Fruit fly (Drosophila melanogaster): ENCODE measurements around the gene CG16986.

Gene CG16986

dm6 chr3L:2636023-2636968 lies 36.2 kb downstream of the CG16986 start (continued):
- TF ChIP-seq Ravus (GFP tag; IDR thresholded peaks at IDR 0.05) (no peak), Fer1 (GFP tag; optimal IDR thresholded peaks at IDR 0.05) (no peak), Atf-2 (GFP tag; optimal IDR thresholded peaks at IDR 0.05) (no peak), Sox100B (GFP tag; optimal IDR thresholded peaks at IDR 0.05) (no peak), Myb (GFP tag; optimal IDR thresholded peaks at IDR 0.05) (no peak), CG11456 (GFP tag; IDR thresholded peaks at IDR 0.05) (no peak), CG8388 (GFP tag; optimal IDR thresholded peaks at IDR 0.05) (no peak), CG6791 (GFP tag; IDR thresholded peaks at IDR 0.05; ENCODE audit: partially characterized antibody) (no peak), CG5953 (GFP tag; IDR thresholded peaks at IDR 0.05) (no peak), D19B (GFP tag; optimal IDR thresholded peaks at IDR 0.05) (no peak), kni (GFP tag; optimal IDR thresholded peaks at IDR 0.05) (no peak), CG11247 (GFP tag; IDR thresholded peaks at IDR 0.05) (no peak), Dll (GFP tag; IDR thresholded peaks at IDR 0.05; ENCODE audit: partially characterized antibody) (no peak), Hr51 (GFP tag; optimal IDR thresholded peaks at IDR 0.05) (no peak), bcd (GFP tag; optimal IDR thresholded peaks at IDR 0.05) (no peak), CG3838 (GFP tag; optimal IDR thresholded peaks at IDR 0.05) (no peak), Tbp (GFP tag; optimal IDR thresholded peaks at IDR 0.05) (no peak), cato (GFP tag; optimal IDR thresholded peaks at IDR 0.05; ENCODE audit: borderline replicate concordance) (no peak), CG4730 (GFP tag; IDR thresholded peaks at IDR 0.05) (no peak), CG14860 (GFP tag; IDR thresholded peaks at IDR 0.05; ENCODE audit: partially characterized antibody) (no peak), hkb (optimal IDR thresholded peaks at IDR 0.05) (no peak), hkb (GFP tag; IDR thresholded peaks at IDR 0.05) (peak; percentile 44; the same call in 1 of the 2 replicates), Optix (GFP tag; IDR thresholded peaks at IDR 0.05) (no peak), Six4 (GFP tag; optimal IDR thresholded peaks at IDR 0.05) (no peak), ATbp (GFP tag; optimal IDR thresholded peaks at IDR 0.05) (no peak), CG13287 (GFP tag; IDR thresholded peaks at IDR 0.05; ENCODE audit: partially characterized antibody) (no peak; the same call in 1 of the 2 replicates), CG17186 (GFP tag; optimal IDR thresholded peaks at IDR 0.05) (no peak), crol (GFP tag; IDR thresholded peaks at IDR 0.05) (peak; percentile 87), mirr (GFP tag; optimal IDR thresholded peaks at IDR 0.05) (no peak), CG32532 (GFP tag; IDR thresholded peaks at IDR 0.05) (no peak), chinmo (GFP tag; IDR thresholded peaks at IDR 0.05; ENCODE audit: partially characterized antibody) (peak; percentile 69; the same call in 1 of the 4 replicates), tin (GFP tag; optimal IDR thresholded peaks at IDR 0.05) (no peak), Bteb2 (GFP tag; optimal IDR thresholded peaks at IDR 0.05) (no peak), inv (GFP tag; IDR thresholded peaks at IDR 0.05; ENCODE audit: partially characterized antibody) (no peak), fu2 (GFP tag; optimal IDR thresholded peaks at IDR 0.05) (no peak), ken (GFP tag; IDR thresholded peaks at IDR 0.05) (no peak), CG18764 (GFP tag; optimal IDR thresholded peaks at IDR 0.05) (no peak), gro (GFP tag; optimal IDR thresholded peaks at IDR 0.05) (no peak), nau (GFP tag; optimal IDR thresholded peaks at IDR 0.05) (no peak), chn (GFP tag; optimal IDR thresholded peaks at IDR 0.05) (no peak), eve (GFP tag; optimal IDR thresholded peaks at IDR 0.05) (no peak), CkIIα-i1 (GFP tag; IDR thresholded peaks at IDR 0.05) (no peak), HLHmδ (GFP tag; optimal IDR thresholded peaks at IDR 0.05) (no peak), Opbp (GFP tag; IDR thresholded peaks at IDR 0.05; ENCODE audit: partially characterized antibody) (no peak), ranshi (GFP tag; IDR thresholded peaks at IDR 0.05) (no peak), Nf-YB (GFP tag; optimal IDR thresholded peaks at IDR 0.05) (no peak), CG6854 (GFP tag; optimal IDR thresholded peaks at IDR 0.05) (no peak), bigmax (GFP tag; optimal IDR thresholded peaks at IDR 0.05) (no peak), CG4617 (GFP tag; optimal IDR thresholded peaks at IDR 0.05; ENCODE audit: borderline replicate concordance) (no peak)

Data from whole organism, embryonic.